Fruit fly (Drosophila melanogaster) whole organism, adult: ENCODE data around the gene Gr61a.

Experiments used
- CG11617 ChIP-seq: fragments of 200-800 bp; sonication (Bioruptor generic); optimal IDR thresholded peaks from 2 replicates; lab custom pipeline; 2017; ENCODE audit warnings: mild to moderate bottlenecking, missing biosample characterization, missing genetic modification reagents, missing genetic modification characterization
- CG12768 ChIP-seq: fragments of 200-800 bp; sonication (Bioruptor generic); optimal IDR thresholded peaks from 2 replicates; lab custom pipeline; 2017; ENCODE audit warnings: missing biosample characterization, missing genetic modification characterization, mild to moderate bottlenecking, moderate library complexity, missing genetic modification reagents
- CG14711 ChIP-seq: fragments of 200-800 bp; sonication (Bioruptor generic); optimal IDR thresholded peaks from 2 replicates; lab custom pipeline; 2018; ENCODE audit warnings: missing biosample characterization, mild to moderate bottlenecking, missing genetic modification characterization, moderate library complexity
- CG1620 ChIP-seq: fragments of 200-800 bp; sonication (Bioruptor generic); optimal IDR thresholded peaks from 2 replicates; lab custom pipeline; 2016; ENCODE audit warnings: missing biosample characterization, missing genetic modification characterization
- CG33017 ChIP-seq: fragments of 200-800 bp; sonication (Bioruptor generic); optimal IDR thresholded peaks from 2 replicates; lab custom pipeline; 2018; ENCODE audit warnings: missing biosample characterization, mild to moderate bottlenecking, missing genetic modification characterization, moderate library complexity
- CG5204 ChIP-seq: fragments of 200-800 bp; sonication (Bioruptor generic); optimal IDR thresholded peaks from 2 replicates; lab custom pipeline; 2016; ENCODE audit warnings: missing biosample characterization, missing genetic modification characterization
- CG7045 ChIP-seq: fragments of 200-800 bp; sonication (Bioruptor generic); optimal IDR thresholded peaks from 2 replicates; lab custom pipeline; 2017; ENCODE audit warnings: missing biosample characterization, mild to moderate bottlenecking, missing genetic modification characterization
- CG7101 ChIP-seq: fragments of 200-800 bp; sonication (Bioruptor generic); optimal IDR thresholded peaks from 2 replicates; lab custom pipeline; 2018; ENCODE audit warnings: missing biosample characterization, mild to moderate bottlenecking, missing genetic modification characterization, moderate library complexity
- Clk ChIP-seq: fragments of 200-800 bp; sonication (Bioruptor generic); optimal IDR thresholded peaks from 2 replicates; lab custom pipeline; 2017; ENCODE audit warnings: missing biosample characterization, missing genetic modification characterization
- Crg-1 ChIP-seq: fragments of 200-800 bp; sonication (Bioruptor generic); optimal IDR thresholded peaks from 2 replicates; lab custom pipeline; 2016; ENCODE audit warnings: missing biosample characterization, missing genetic modification characterization
- Hr96 ChIP-seq: fragments of 200-800 bp; sonication (Bioruptor generic); optimal IDR thresholded peaks from 2 replicates; lab custom pipeline; 2016; ENCODE audit warnings: missing biosample characterization, missing genetic modification characterization
- Mnt ChIP-seq: fragments of 200-800 bp; sonication (Bioruptor generic); optimal IDR thresholded peaks from 2 replicates; lab custom pipeline; 2016; ENCODE audit warnings: missing biosample characterization, mild to moderate bottlenecking, missing genetic modification characterization
- bab1 ChIP-seq: fragments of 200-800 bp; sonication (Bioruptor generic); optimal IDR thresholded peaks from 3 replicates; lab custom pipeline; 2019; ENCODE audit warnings: missing biosample characterization, mild to moderate bottlenecking, missing genetic modification characterization, moderate library complexity
- cic ChIP-seq: fragments of 200-800 bp; sonication (Bioruptor generic); optimal IDR thresholded peaks from 2 replicates; lab custom pipeline; 2017; ENCODE audit warnings: missing biosample characterization, mild to moderate bottlenecking, missing genetic modification characterization, moderate library complexity
- cnc ChIP-seq, 2 experiments: fragments of >200 bp; optimal IDR thresholded peaks; 2 replicates each; lab custom pipeline; 2017
- kay ChIP-seq: fragments of 200-800 bp; sonication (Bioruptor generic); peaks from one replicate; lab custom pipeline; 2016; ENCODE audit warnings: missing biosample characterization, missing genetic modification characterization, borderline replicate concordance
- ovo ChIP-seq: fragments of 200-800 bp; sonication (Bioruptor generic); optimal IDR thresholded peaks from 2 replicates; lab custom pipeline; 2016; ENCODE audit warnings: missing biosample characterization, missing genetic modification characterization
- pad ChIP-seq: fragments of 200-800 bp; sonication (Bioruptor generic); optimal IDR thresholded peaks from 3 replicates; lab custom pipeline; 2017; ENCODE audit warnings: missing biosample characterization, missing genetic modification characterization, mild to moderate bottlenecking, moderate library complexity, missing genetic modification reagents
- tj ChIP-seq: fragments of 200-800 bp; sonication (Bioruptor generic); optimal IDR thresholded peaks from 3 replicates; lab custom pipeline; 2017; ENCODE audit warnings: missing biosample characterization, mild to moderate bottlenecking, missing genetic modification characterization, moderate library complexity
- toe ChIP-seq: fragments of 200-800 bp; sonication (Bioruptor generic); optimal IDR thresholded peaks from 2 replicates; lab custom pipeline; 2016; ENCODE audit warnings: missing biosample characterization, missing genetic modification characterization

The Gr61a gene

dm6 chr3L:841260-841659, at the start of gene Gr61a, which contains the start of gene JMJD5:
TSS of gene Gr61a (plus strand) at chr3L:841451.
TSS of gene JMJD5 (minus strand) at chr3L:841360.
- TF ChIP-seq CG33017 (tag; lab: Kevin White, UChicago), result no peak
- no peak for TF ChIP-seq pad
- TF ChIP-seq Clk, result no peak
- no peak for TF ChIP-seq CG5204 (GFP tag; lab: Kevin White, UChicago)
- no peak for TF ChIP-seq ovo
- TF ChIP-seq tj (GFP tag; lab: Kevin White, UChicago), result no peak
- no peak for TF ChIP-seq CG7101 (tag; lab: Kevin White, UChicago)
- no peak for TF ChIP-seq CG1620 (GFP tag; lab: Kevin White, UChicago)
- TF ChIP-seq toe, result no peak
- TF ChIP-seq cic (GFP tag; lab: Kevin White, UChicago), result no peak
- no peak for TF ChIP-seq CG7045 (GFP tag; lab: Kevin White, UChicago)
- TF ChIP-seq cnc (optimal IDR thresholded peaks at IDR 0.05; lab: Kevin White, UChicago), result no peak

dm6 chr3L:793733-794320, 47.4 kb upstream of the Gr61a start:
- TF ChIP-seq Hr96 (no peak), CG12768 (GFP tag; lab: Kevin White, UChicago) (no peak), tj (GFP tag; lab: Kevin White, UChicago) (no peak), Mnt (GFP tag; lab: Kevin White, UChicago) (no peak), CG7045 (GFP tag; lab: Kevin White, UChicago) (no peak), CG33017 (tag; lab: Kevin White, UChicago) (no peak), CG1620 (GFP tag; lab: Kevin White, UChicago) (no peak), Crg-1 (GFP tag; lab: Kevin White, UChicago) (no peak), cic (GFP tag; lab: Kevin White, UChicago) (no peak), CG5204 (GFP tag; lab: Kevin White, UChicago) (no peak), kay (GFP tag; lab: Kevin White, UChicago) (no peak), CG11617 (GFP tag; lab: Kevin White, UChicago) (no peak), CG14711 (tag; lab: Kevin White, UChicago) (no peak), toe (no peak), pad (no peak), Clk (no peak), cnc (optimal IDR thresholded peaks at IDR 0.05; lab: Kevin White, UChicago) (no peak), ovo (no peak)

dm6 chr3L:794462-794861, 46.8 kb upstream of the Gr61a start:
- TF ChIP-seq toe, result no peak
- no peak for TF ChIP-seq tj (GFP tag; lab: Kevin White, UChicago)
- no peak for TF ChIP-seq CG7101 (tag; lab: Kevin White, UChicago)
- TF ChIP-seq CG14711 (tag; lab: Kevin White, UChicago), result no peak
- no peak for TF ChIP-seq ovo
- TF ChIP-seq Crg-1 (GFP tag; lab: Kevin White, UChicago), result no peak
- TF ChIP-seq cic (GFP tag; lab: Kevin White, UChicago), result no peak
- no peak for TF ChIP-seq Clk
- no peak for TF ChIP-seq CG1620 (GFP tag; lab: Kevin White, UChicago)
- TF ChIP-seq cnc (optimal IDR thresholded peaks at IDR 0.05; lab: Kevin White, UChicago), result no peak
- TF ChIP-seq Hr96, result no peak
- no peak for TF ChIP-seq CG7045 (GFP tag; lab: Kevin White, UChicago)
- TF ChIP-seq CG12768 (GFP tag; lab: Kevin White, UChicago), result no peak
- no peak for TF ChIP-seq CG5204 (GFP tag; lab: Kevin White, UChicago)

dm6 chr3L:795001-795400, 46.2 kb upstream of the Gr61a start:
- no peak for TF ChIP-seq cic (GFP tag; lab: Kevin White, UChicago)
- no peak for TF ChIP-seq Clk
- TF ChIP-seq Hr96, result no peak
- no peak for TF ChIP-seq ovo
- no peak for TF ChIP-seq cnc (optimal IDR thresholded peaks at IDR 0.05; lab: Kevin White, UChicago)
- TF ChIP-seq CG11617 (GFP tag; lab: Kevin White, UChicago), result no peak
- TF ChIP-seq CG1620 (GFP tag; lab: Kevin White, UChicago), result no peak
- TF ChIP-seq Mnt (GFP tag; lab: Kevin White, UChicago), result no peak
- no peak for TF ChIP-seq tj (GFP tag; lab: Kevin White, UChicago)
- no peak for TF ChIP-seq CG7101 (tag; lab: Kevin White, UChicago)

dm6 chr3L:796926-797802, 44.1 kb upstream of the Gr61a start:
- TF ChIP-seq CG7045 (GFP tag; lab: Kevin White, UChicago) (no peak), cic (GFP tag; lab: Kevin White, UChicago) (no peak), tj (GFP tag; lab: Kevin White, UChicago) (no peak), CG11617 (GFP tag; lab: Kevin White, UChicago) (no peak), CG14711 (tag; lab: Kevin White, UChicago) (no peak)

dm6 chr3L:799837-800513, 41.3 kb upstream of the Gr61a start:
- TF ChIP-seq Crg-1 (GFP tag; lab: Kevin White, UChicago) (no peak), CG7101 (tag; lab: Kevin White, UChicago) (no peak), CG7045 (GFP tag; lab: Kevin White, UChicago) (no peak), bab1 (GFP tag; lab: Kevin White, UChicago) (no peak), cnc (optimal IDR thresholded peaks at IDR 0.05; lab: Kevin White, UChicago) (no peak)
